Fruit fly (Drosophila melanogaster) whole organism, wandering third instar larva: ENCODE results near the gene Chc.
A peak's percentile ranks its signal among the peaks of the same experiment; 100 is the strongest.

Source experiments
- Abd-B ChIP-seq: fragments of >200 bp; optimal IDR thresholded peaks from 2 replicates; lab custom pipeline; 2017; ENCODE audit warnings: missing biosample characterization, missing genetic modification characterization
- CrebA ChIP-seq: fragments of 200-800 bp; sonication (Bioruptor generic); optimal IDR thresholded peaks from 2 replicates; lab custom pipeline; 2016; ENCODE audit warnings: missing biosample characterization, mild to moderate bottlenecking, missing genetic modification characterization, borderline replicate concordance
- Dfd ChIP-seq: fragments of >200 bp; optimal IDR thresholded peaks from 2 replicates; lab custom pipeline; 2017; ENCODE audit warnings: missing biosample characterization, missing genetic modification characterization
- Hr78 ChIP-seq: fragments of >200 bp; optimal IDR thresholded peaks from 2 replicates; lab custom pipeline; 2017; ENCODE audit warnings: missing biosample characterization, missing genetic modification characterization
- br ChIP-seq: fragments of 200-800 bp; sonication (Bioruptor generic); optimal IDR thresholded peaks from 2 replicates; lab custom pipeline; 2016; ENCODE audit warnings: missing biosample characterization, missing genetic modification characterization
- ey ChIP-seq: fragments of 200-800 bp; sonication (Bioruptor generic); optimal IDR thresholded peaks from 2 replicates; lab custom pipeline; 2016; ENCODE audit warnings: missing biosample characterization, missing genetic modification characterization
- fru ChIP-seq: fragments of 200-800 bp; sonication (Bioruptor generic); optimal IDR thresholded peaks from 3 replicates; lab custom pipeline; 2016; ENCODE audit warnings: missing biosample characterization, mild to moderate bottlenecking, missing genetic modification characterization
- h ChIP-seq: fragments of 200-800 bp; sonication (Bioruptor generic); optimal IDR thresholded peaks from 3 replicates; lab custom pipeline; 2016; ENCODE audit warnings: missing biosample characterization, mild to moderate bottlenecking, missing genetic modification characterization
- lola ChIP-seq: fragments of >200 bp; optimal IDR thresholded peaks from 2 replicates; lab custom pipeline; 2017; ENCODE audit warnings: missing biosample characterization, missing genetic modification characterization
- pan ChIP-seq: fragments of >200 bp; optimal IDR thresholded peaks from 2 replicates; lab custom pipeline; 2017
- psq ChIP-seq: fragments of 200-800 bp; sonication (Bioruptor generic); optimal IDR thresholded peaks from 3 replicates; lab custom pipeline; 2017; ENCODE audit warnings: missing biosample characterization, mild to moderate bottlenecking, missing genetic modification characterization, moderate library complexity
- sage ChIP-seq: fragments of 200-800 bp; sonication (Bioruptor generic); optimal IDR thresholded peaks from 2 replicates; lab custom pipeline; 2016; ENCODE audit warnings: missing biosample characterization, mild to moderate bottlenecking, missing genetic modification characterization
- sv ChIP-seq: fragments of 200-800 bp; sonication (Bioruptor generic); optimal IDR thresholded peaks from 3 replicates; lab custom pipeline; 2016; ENCODE audit warnings: missing biosample characterization, missing genetic modification characterization
- usp ChIP-seq: fragments of >200 bp; optimal IDR thresholded peaks from 2 replicates; lab custom pipeline; 2017; ENCODE audit warnings: missing biosample characterization, missing genetic modification characterization

dm6 chrX:15844139-15844538 lies 8.8 kb upstream of the Chc start, which contains the start of the genes ArgRS and CG8578:
- TF ChIP-seq usp (GFP tag; lab: Kevin White, UChicago) (no peak), Abd-B (no peak), Hr78 (GFP tag; lab: Kevin White, UChicago) (peak; percentile 51), fru (GFP tag; lab: Kevin White, UChicago) (peak; percentile 83), psq (peak; percentile 36), ey (GFP tag; lab: Kevin White, UChicago) (peak; percentile 69), CrebA (GFP tag; lab: Kevin White, UChicago) (no peak), h (peak; percentile 54), pan (no peak), sage (no peak), sv (GFP tag; lab: Kevin White, UChicago) (peak; percentile 46), Dfd (GFP tag; lab: Kevin White, UChicago) (no peak), lola (no peak), br (GFP tag; lab: Kevin White, UChicago) (no peak)
